Fruit fly (Drosophila melanogaster) whole organism, embryonic: ENCODE measurements around the gene Unc50.

Experiments used
- Atf3 ChIP-seq: fragments of 200-800 bp; sonication (Bioruptor generic); optimal IDR thresholded peaks from 3 replicates; lab custom pipeline; 2016; ENCODE audit warnings: missing biosample characterization, missing genetic modification characterization
- CG11696 ChIP-seq: fragments of 200-800 bp; sonication (Bioruptor generic); IDR thresholded peaks from 2 replicates; pipeline ENCODE4 v1.3.6; 2022; ENCODE audit warnings: missing biosample characterization, missing genetic modification characterization
- CG12071 ChIP-seq: fragments of 200-800 bp; sonication (Bioruptor generic); optimal IDR thresholded peaks from 3 replicates; lab custom pipeline; 2018; ENCODE audit warnings: missing biosample characterization, mild to moderate bottlenecking, missing genetic modification characterization
- CG12236 ChIP-seq: fragments of 200-800 bp; sonication (Bioruptor generic); optimal IDR thresholded peaks from 2 replicates; lab custom pipeline; 2016; ENCODE audit warnings: missing biosample characterization, missing genetic modification characterization
- CG12391 ChIP-seq: fragments of 200-800 bp; sonication (Bioruptor generic); optimal IDR thresholded peaks from 3 replicates; lab custom pipeline; 2018; ENCODE audit warnings: missing biosample characterization, mild to moderate bottlenecking, missing genetic modification characterization, moderate library complexity
- CG12744 ChIP-seq: fragments of 200-800 bp; sonication (Bioruptor generic); optimal IDR thresholded peaks from 2 replicates; lab custom pipeline; 2016; ENCODE audit warnings: missing biosample characterization, missing genetic modification characterization
- CG13287 ChIP-seq: fragments of 200-800 bp; sonication (Bioruptor generic); IDR thresholded peaks from 2 replicates; pipeline ENCODE4 v1.3.6; 2022; ENCODE audit warnings: missing biosample characterization, missing genetic modification characterization; ENCODE audit not compliant: partially characterized antibody
- CG15514 ChIP-seq: fragments of 200-800 bp; sonication (Bioruptor generic); optimal IDR thresholded peaks from 3 replicates; lab custom pipeline; 2017; ENCODE audit warnings: missing biosample characterization, missing genetic modification characterization, mild to moderate bottlenecking, moderate library complexity, missing genetic modification reagents
- CG1602 ChIP-seq: fragments of 200-800 bp; sonication (Bioruptor generic); optimal IDR thresholded peaks from 3 replicates; lab custom pipeline; 2016; ENCODE audit warnings: missing biosample characterization, missing genetic modification characterization
- CG17361 ChIP-seq: fragments of 200-800 bp; sonication (Bioruptor generic); IDR thresholded peaks from 3 replicates; pipeline ENCODE4 v1.3.6; 2022; ENCODE audit warnings: missing biosample characterization, missing genetic modification characterization
- CG17829 ChIP-seq: fragments of 200-800 bp; optimal IDR thresholded peaks from 2 replicates; lab custom pipeline; 2019; ENCODE audit warnings: missing biosample characterization, mild to moderate bottlenecking, missing genetic modification characterization, moderate library complexity
- CG2116 ChIP-seq: fragments of 200-800 bp; sonication (Bioruptor generic); optimal IDR thresholded peaks from 3 replicates; lab custom pipeline; 2018; ENCODE audit warnings: missing biosample characterization, mild to moderate bottlenecking, missing genetic modification characterization
- CG2129 ChIP-seq: fragments of 200-800 bp; sonication (Bioruptor generic); IDR thresholded peaks from 2 replicates; pipeline ENCODE4 v1.3.6; 2022; ENCODE audit warnings: missing biosample characterization, missing genetic modification characterization; ENCODE audit not compliant: partially characterized antibody
- CG31224 ChIP-seq: fragments of 200-800 bp; sonication (Bioruptor generic); IDR thresholded peaks from 2 replicates; pipeline ENCODE4 v1.3.6; 2022; ENCODE audit warnings: missing biosample characterization, missing genetic modification characterization
- CG33213 ChIP-seq: fragments of 200-800 bp; sonication (Bioruptor generic); optimal IDR thresholded peaks from 3 replicates; lab custom pipeline; 2016; ENCODE audit warnings: missing biosample characterization, missing genetic modification characterization
- CG34376 ChIP-seq: fragments of 200-800 bp; sonication (Bioruptor generic); optimal IDR thresholded peaks from 2 replicates; lab custom pipeline; 2018; ENCODE audit warnings: missing biosample characterization, mild to moderate bottlenecking, missing genetic modification characterization
- CG3995 ChIP-seq: fragments of 200-800 bp; sonication (Bioruptor generic); optimal IDR thresholded peaks from 3 replicates; lab custom pipeline; 2016; ENCODE audit warnings: missing biosample characterization, missing genetic modification characterization
- CG4617 ChIP-seq: fragments of 200-800 bp; sonication (Bioruptor generic); optimal IDR thresholded peaks from 3 replicates; lab custom pipeline; 2016; ENCODE audit warnings: missing biosample characterization, missing genetic modification characterization, borderline replicate concordance
- CG5953 ChIP-seq: fragments of 200-800 bp; sonication (Bioruptor generic); IDR thresholded peaks from 2 replicates; pipeline ENCODE4 v1.3.6; 2022; ENCODE audit warnings: missing biosample characterization, missing genetic modification characterization
- CG6254 ChIP-seq: fragments of 200-800 bp; sonication (Bioruptor generic); optimal IDR thresholded peaks from 3 replicates; lab custom pipeline; 2017; ENCODE audit warnings: mild to moderate bottlenecking, missing biosample characterization, missing genetic modification reagents, missing genetic modification characterization
- CG7271 ChIP-seq: fragments of 200-800 bp; sonication (Bioruptor generic); optimal IDR thresholded peaks from 2 replicates; lab custom pipeline; 2018; ENCODE audit warnings: missing biosample characterization, mild to moderate bottlenecking, missing genetic modification characterization, moderate library complexity
- Dbx ChIP-seq: fragments of 200-800 bp; sonication (Bioruptor generic); IDR thresholded peaks from 3 replicates; pipeline ENCODE4 v1.3.6; 2022; ENCODE audit warnings: missing biosample characterization, missing genetic modification characterization
- Fer2 ChIP-seq: fragments of 200-800 bp; sonication (Bioruptor generic); optimal IDR thresholded peaks from 2 replicates; lab custom pipeline; 2018; ENCODE audit warnings: missing biosample characterization, mild to moderate bottlenecking, missing genetic modification characterization, moderate library complexity
- Hand ChIP-seq: fragments of 200-800 bp; sonication (Bioruptor generic); optimal IDR thresholded peaks from 2 replicates; lab custom pipeline; 2017; ENCODE audit warnings: mild to moderate bottlenecking, missing biosample characterization, missing genetic modification reagents, missing genetic modification characterization
- Neu2 ChIP-seq: fragments of 200-800 bp; sonication (Bioruptor generic); optimal IDR thresholded peaks from 3 replicates; lab custom pipeline; 2016; ENCODE audit warnings: missing biosample characterization, missing genetic modification characterization, borderline replicate concordance
- Nf-YB ChIP-seq: fragments of 200-800 bp; sonication (Bioruptor generic); optimal IDR thresholded peaks from 3 replicates; lab custom pipeline; 2019; ENCODE audit warnings: missing biosample characterization, mild to moderate bottlenecking, missing genetic modification characterization, moderate library complexity
- NfI ChIP-seq: fragments of 200-800 bp; sonication (Bioruptor generic); optimal IDR thresholded peaks from 3 replicates; lab custom pipeline; 2018; ENCODE audit warnings: missing biosample characterization, mild to moderate bottlenecking, missing genetic modification characterization, moderate library complexity
- Optix ChIP-seq: fragments of 200-800 bp; sonication (Bioruptor generic); IDR thresholded peaks from 3 replicates; pipeline ENCODE4 v1.3.6; 2022; ENCODE audit warnings: missing biosample characterization, missing genetic modification characterization
- Trl ChIP-seq, 3 experiments: fragments of >200 bp in 2 of 3; fragments of 200-800 bp in 1 of 3; sonication (Bioruptor generic) in 1 of 3; optimal IDR thresholded peaks; 2 replicates in 1 of 3; 3 replicates in 2 of 3; lab custom pipeline; 2016 to 2017; ENCODE audit warnings: missing biosample characterization in 1 of 3, missing genetic modification characterization in 1 of 3
- ab ChIP-seq: fragments of 200-800 bp; sonication (Bioruptor generic); optimal IDR thresholded peaks from 2 replicates; lab custom pipeline; 2016; ENCODE audit warnings: missing biosample characterization, missing genetic modification characterization
- al ChIP-seq: fragments of 200-800 bp; sonication (Bioruptor generic); IDR thresholded peaks from 2 replicates; pipeline ENCODE4 v1.3.6; 2022; ENCODE audit warnings: missing biosample characterization, missing genetic modification characterization
- ap ChIP-seq: fragments of 200-800 bp; sonication (Bioruptor generic); IDR thresholded peaks from 2 replicates; pipeline ENCODE4 v1.3.6; 2022; ENCODE audit warnings: missing biosample characterization, missing genetic modification characterization
- ash1 ChIP-seq: fragments of 200-800 bp; sonication (Bioruptor generic); optimal IDR thresholded peaks from 2 replicates; lab custom pipeline; 2018; ENCODE audit warnings: missing biosample characterization, mild to moderate bottlenecking, missing genetic modification characterization
- chm ChIP-seq: fragments of 200-800 bp; sonication (Bioruptor generic); IDR thresholded peaks from 2 replicates; pipeline ENCODE4 v1.3.6; 2022; ENCODE audit warnings: missing biosample characterization, missing genetic modification characterization
- croc ChIP-seq: fragments of 200-800 bp; sonication (Bioruptor generic); conservative IDR thresholded peaks from 3 replicates; pipeline ENCODE4 v1.3.6; 2022; ENCODE audit warnings: missing biosample characterization, missing genetic modification characterization
- crol ChIP-seq: fragments of 200-800 bp; sonication (Bioruptor generic); IDR thresholded peaks from 2 replicates; pipeline ENCODE4 v1.3.6; 2022; ENCODE audit warnings: missing biosample characterization, missing genetic modification characterization
- dm ChIP-seq: fragments of 200-800 bp; sonication (Bioruptor generic); optimal IDR thresholded peaks from 3 replicates; lab custom pipeline; 2016; ENCODE audit warnings: missing biosample characterization, missing genetic modification characterization
- en ChIP-seq: fragments of 200-800 bp; sonication (Bioruptor generic); optimal IDR thresholded peaks from 2 replicates; lab custom pipeline; 2016; ENCODE audit warnings: missing biosample characterization, missing genetic modification characterization
- fd3F ChIP-seq: fragments of 200-800 bp; sonication (Bioruptor generic); optimal IDR thresholded peaks from 2 replicates; lab custom pipeline; 2018; ENCODE audit warnings: missing biosample characterization, mild to moderate bottlenecking, missing genetic modification characterization, moderate library complexity
- hb ChIP-seq: fragments of 200-800 bp; sonication (Bioruptor generic); IDR thresholded peaks from 3 replicates; pipeline ENCODE4 v1.3.6; 2022; ENCODE audit warnings: missing biosample characterization, missing genetic modification characterization; ENCODE audit not compliant: partially characterized antibody
- her ChIP-seq: fragments of 200-800 bp; sonication (Bioruptor generic); optimal IDR thresholded peaks from 2 replicates; lab custom pipeline; 2016; ENCODE audit warnings: missing biosample characterization, missing genetic modification characterization
- inv ChIP-seq: fragments of 200-800 bp; sonication (Bioruptor generic); IDR thresholded peaks from 2 replicates; pipeline ENCODE4 v1.3.6; 2022; ENCODE audit warnings: missing biosample characterization, missing genetic modification characterization; ENCODE audit not compliant: partially characterized antibody
- kah ChIP-seq: fragments of 200-800 bp; sonication (Bioruptor generic); optimal IDR thresholded peaks from 2 replicates; lab custom pipeline; 2018; ENCODE audit warnings: missing biosample characterization, mild to moderate bottlenecking, missing genetic modification characterization
- nerfin-1 ChIP-seq: fragments of 200-800 bp; sonication (Bioruptor generic); optimal IDR thresholded peaks from 3 replicates; lab custom pipeline; 2019; ENCODE audit warnings: missing biosample characterization, mild to moderate bottlenecking, missing genetic modification characterization, moderate library complexity
- pfk ChIP-seq: fragments of 200-800 bp; sonication (Bioruptor generic); optimal IDR thresholded peaks from 2 replicates; lab custom pipeline; 2018; ENCODE audit warnings: missing biosample characterization, mild to moderate bottlenecking, missing genetic modification characterization, moderate library complexity
- ranshi ChIP-seq: fragments of 200-800 bp; sonication (Bioruptor generic); IDR thresholded peaks from 2 replicates; pipeline ENCODE4 v1.3.6; 2022; ENCODE audit warnings: missing biosample characterization, missing genetic modification characterization
- repo ChIP-seq: fragments of 200-800 bp; sonication (Bioruptor generic); optimal IDR thresholded peaks from 2 replicates; lab custom pipeline; 2016; ENCODE audit warnings: missing biosample characterization, missing genetic modification characterization
- scrt ChIP-seq: fragments of 200-800 bp; sonication (Bioruptor generic); optimal IDR thresholded peaks from 2 replicates; lab custom pipeline; 2018; ENCODE audit warnings: missing biosample characterization, mild to moderate bottlenecking, missing genetic modification characterization, moderate library complexity
- sob ChIP-seq: fragments of 200-800 bp; sonication (Bioruptor generic); IDR thresholded peaks from 2 replicates; pipeline ENCODE4 v1.3.6; 2022; ENCODE audit warnings: missing biosample characterization, missing genetic modification characterization

Gene Unc50

DNA sequence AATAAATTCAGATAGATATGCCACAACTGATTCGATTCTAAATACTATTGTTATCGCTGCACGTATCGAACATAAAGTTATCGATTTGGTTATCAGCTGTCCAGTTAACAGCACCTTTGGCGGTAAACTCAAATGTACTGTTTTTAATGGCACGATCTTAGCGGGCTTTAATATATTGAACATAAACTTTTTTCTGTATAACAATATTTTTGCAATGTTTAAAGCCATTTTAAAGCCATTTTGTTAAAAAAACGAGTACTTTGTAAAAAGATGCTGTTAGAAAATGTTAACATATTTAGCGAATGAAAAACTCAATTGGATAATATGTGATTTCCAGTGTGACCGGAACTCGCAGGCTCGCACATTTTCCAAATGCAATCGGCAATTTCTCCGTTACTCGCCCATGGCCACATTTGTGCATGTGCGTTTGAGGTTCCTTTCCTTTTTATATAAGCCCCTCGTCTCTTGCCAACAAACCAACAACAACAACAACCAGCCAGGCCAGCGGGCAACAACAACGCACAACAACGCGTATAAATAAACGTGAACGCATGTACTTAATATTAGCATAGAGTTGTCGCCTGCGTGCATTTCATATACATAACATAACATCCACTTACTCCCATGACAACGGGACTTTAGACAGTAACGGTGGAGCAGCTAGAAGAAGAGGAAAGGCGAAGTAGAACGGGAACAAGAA, 39.6 kb upstream of the Unc50 start, which contains the start of gene TMEM216 (continued):
- peak; percentile 80 for TF ChIP-seq CG2116 (GFP tag; lab: Kevin White, UChicago)
- TF ChIP-seq al: no peak
- TF ChIP-seq chm: no peak
- peak; percentile 73 for TF ChIP-seq CG13287 (GFP tag; lab: Robert Waterston, UW)
- no peak for TF ChIP-seq ash1 (GFP tag; lab: Kevin White, UChicago)
- TF ChIP-seq CG1602: no peak
- peak; percentile 24 for TF ChIP-seq CG17829 (tag; lab: Kevin White, UChicago)
- no peak for TF ChIP-seq Optix (GFP tag; lab: Robert Waterston, UW)
- no peak for TF ChIP-seq CG12236 (GFP tag; lab: Kevin White, UChicago)
- TF ChIP-seq nerfin-1: no peak
- TF ChIP-seq CG31224 (GFP tag; lab: Robert Waterston, UW): no peak
- TF ChIP-seq ab (GFP tag; lab: Kevin White, UChicago): no peak
- no peak for TF ChIP-seq inv (GFP tag; lab: Robert Waterston, UW)
- no peak for TF ChIP-seq CG12744 (GFP tag; lab: Kevin White, UChicago)
- no peak for TF ChIP-seq CG5953 (GFP tag; lab: Robert Waterston, UW)
- no peak for TF ChIP-seq NfI (GFP tag; lab: Kevin White, UChicago)
- TF ChIP-seq Neu2 (GFP tag; lab: Kevin White, UChicago): no peak

DNA sequence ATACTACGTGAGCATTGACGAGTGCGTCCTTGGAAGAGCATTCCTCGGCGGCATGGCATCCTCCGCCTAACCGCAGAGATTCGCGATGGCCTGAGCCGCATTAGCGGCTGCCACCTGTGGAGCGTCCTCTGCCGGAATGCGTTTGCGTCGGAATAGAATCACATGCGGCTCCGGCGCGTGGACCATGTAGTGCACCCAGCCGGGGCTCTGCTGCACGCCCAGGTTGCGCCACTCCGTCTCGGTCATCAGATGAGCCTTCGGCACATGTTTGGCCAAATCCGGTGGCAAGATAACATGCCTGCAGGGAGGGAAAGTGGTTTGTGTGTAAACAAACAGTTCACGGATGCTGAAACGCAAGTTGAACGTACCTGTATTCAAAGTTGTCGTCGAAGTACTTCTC, 39.0 kb upstream of the Unc50 start:
- TF ChIP-seq CG17361 (GFP tag; lab: Robert Waterston, UW) (no peak), croc (no peak), CG6254 (GFP tag; lab: Kevin White, UChicago) (no peak), CG11696 (GFP tag; lab: Robert Waterston, UW) (no peak), dm (no peak), CG15514 (no peak), kah (GFP tag; lab: Kevin White, UChicago) (peak; percentile 94), Atf3 (GFP tag; lab: Kevin White, UChicago) (no peak), ap (GFP tag; lab: Robert Waterston, UW) (no peak), CG7271 (tag; lab: Kevin White, UChicago) (no peak), Trl (optimal IDR thresholded peaks at IDR 0.05; lab: Kevin White, UChicago) (no peak), Trl (GFP tag; optimal IDR thresholded peaks at IDR 0.05; lab: Kevin White, UChicago) (no peak), ranshi (GFP tag; lab: Robert Waterston, UW) (no peak), repo (no peak), en (GFP tag; lab: Kevin White, UChicago) (no peak), CG3995 (GFP tag; lab: Kevin White, UChicago) (no peak), Dbx (no peak), fd3F (GFP tag; lab: Kevin White, UChicago) (no peak), CG2129 (GFP tag; lab: Robert Waterston, UW) (no peak), CG12391 (tag; lab: Kevin White, UChicago) (no peak), Fer2 (tag; lab: Kevin White, UChicago) (no peak), hb (GFP tag; lab: Robert Waterston, UW) (0 out of 3 replicates have a peak, but pooled peaks have one; percentile 17), CG34376 (GFP tag; lab: Kevin White, UChicago) (no peak), pfk (GFP tag; lab: Kevin White, UChicago) (no peak), CG12071 (GFP tag; lab: Kevin White, UChicago) (no peak), her (GFP tag; lab: Kevin White, UChicago) (no peak), Nf-YB (GFP tag; lab: Kevin White, UChicago) (no peak), sob (GFP tag; lab: Robert Waterston, UW) (no peak), CG33213 (GFP tag; lab: Kevin White, UChicago) (no peak), crol (GFP tag; lab: Robert Waterston, UW) (no peak; the same call in 1 of the 2 replicates), CG4617 (peak; percentile 12), scrt (peak; percentile 53), Hand (no peak)
